Worm (Caenorhabditis elegans): ENCODE results near the gene mff-1.

Gene mff-1

DNA sequence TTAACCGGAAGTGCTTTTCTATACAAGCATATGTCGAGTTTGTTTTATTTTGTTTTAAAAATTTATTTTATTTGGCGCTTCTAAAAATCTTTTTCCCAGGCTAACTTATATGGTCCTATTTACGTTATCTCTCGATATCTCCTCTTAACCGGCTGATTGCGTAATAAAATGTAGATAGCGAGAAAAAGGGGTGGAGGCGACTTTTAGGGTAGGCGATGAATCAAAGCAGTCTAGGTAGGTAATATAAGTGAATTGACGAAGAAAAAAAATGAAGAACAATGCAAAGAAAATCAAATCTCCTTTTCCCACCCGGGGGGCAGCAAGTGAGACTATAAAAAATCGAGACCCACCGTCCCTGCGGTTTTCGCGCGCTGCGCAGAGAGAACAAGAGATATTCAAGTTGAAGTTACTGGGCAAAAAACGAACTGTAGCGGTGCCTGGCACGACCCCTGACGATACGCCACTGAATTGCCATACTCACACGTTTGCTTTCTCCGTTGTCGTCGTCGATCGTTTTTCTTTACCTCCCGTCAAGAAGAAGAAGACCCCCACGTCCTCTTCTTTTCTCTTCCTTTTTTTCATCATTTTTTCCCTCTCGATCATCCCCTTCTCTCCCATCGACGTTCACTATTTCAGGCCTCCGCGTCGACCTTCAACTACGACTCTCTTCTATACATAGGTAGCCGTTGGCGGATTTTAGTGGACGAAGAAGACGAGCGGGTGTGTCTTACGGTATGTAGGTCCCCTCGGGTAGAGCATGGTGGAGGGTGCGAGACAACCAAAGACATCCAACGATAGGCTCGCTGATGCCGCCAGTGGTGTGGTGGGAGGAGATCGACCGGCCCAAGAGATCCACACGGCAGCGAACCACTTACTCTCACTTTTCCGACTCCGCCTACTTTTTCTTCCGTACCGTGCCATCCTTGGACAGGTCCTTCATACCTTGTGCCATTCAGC, 21.1 kb upstream of the mff-1 start, which contains the start of gene nhr-25:
TSS of gene nhr-25 (plus strand) at position 637 of the 957 bp plus-strand sequence.
- TF ChIP-seq ztf-23 (GFP tag; IDR thresholded peaks at IDR 0.05), result no peak
- TF ChIP-seq klf-2 (GFP tag; conservative IDR thresholded peaks at IDR 0.05), result no peak
- TF ChIP-seq cog-1 (tag; optimal IDR thresholded peaks at IDR 0.05), result no peak
- no peak for TF ChIP-seq flt-1 (GFP tag; IDR thresholded peaks at IDR 0.05)
- no peak for TF ChIP-seq med-1 (GFP tag; optimal IDR thresholded peaks at IDR 0.05; ENCODE audit: insufficient read depth)
- no peak for TF ChIP-seq T22C8.4 (GFP tag; IDR thresholded peaks at IDR 0.05)
- no peak for TF ChIP-seq ref-1 (GFP tag; conservative IDR thresholded peaks at IDR 0.05)
- no peak for TF ChIP-seq ztf-29 (GFP tag; IDR thresholded peaks at IDR 0.05)
- TF ChIP-seq tab-1 (GFP tag; IDR thresholded peaks at IDR 0.05), result no peak

DNA sequence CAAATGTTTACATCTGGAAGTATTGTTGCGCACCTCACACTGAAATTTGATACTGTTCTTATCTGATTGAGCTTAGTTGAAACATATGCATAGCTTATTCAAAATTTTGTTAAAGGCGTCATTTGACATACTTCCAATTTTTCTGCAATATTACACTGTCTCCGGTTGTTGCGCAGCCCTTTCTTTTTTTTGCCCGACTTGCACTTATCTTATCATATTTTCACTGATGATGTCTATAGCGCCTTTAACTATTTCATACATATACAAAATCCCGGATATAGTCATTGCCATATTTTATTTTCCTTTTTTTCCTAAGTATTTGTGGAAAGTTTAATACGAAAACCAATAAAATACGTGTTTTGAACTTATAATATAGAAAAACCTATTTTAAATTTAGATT, 19.7 kb upstream of the mff-1 start:
- TF ChIP-seq T22C8.4 (GFP tag; IDR thresholded peaks at IDR 0.05) (no peak), ref-1 (GFP tag; conservative IDR thresholded peaks at IDR 0.05) (no peak), ztf-29 (GFP tag; IDR thresholded peaks at IDR 0.05) (no peak), ztf-23 (GFP tag; IDR thresholded peaks at IDR 0.05) (no peak), med-1 (GFP tag; optimal IDR thresholded peaks at IDR 0.05; ENCODE audit: insufficient read depth) (no peak), klf-2 (GFP tag; conservative IDR thresholded peaks at IDR 0.05) (no peak), tab-1 (GFP tag; IDR thresholded peaks at IDR 0.05) (no peak), flt-1 (GFP tag; IDR thresholded peaks at IDR 0.05) (no peak), cog-1 (tag; optimal IDR thresholded peaks at IDR 0.05) (no peak)

DNA sequence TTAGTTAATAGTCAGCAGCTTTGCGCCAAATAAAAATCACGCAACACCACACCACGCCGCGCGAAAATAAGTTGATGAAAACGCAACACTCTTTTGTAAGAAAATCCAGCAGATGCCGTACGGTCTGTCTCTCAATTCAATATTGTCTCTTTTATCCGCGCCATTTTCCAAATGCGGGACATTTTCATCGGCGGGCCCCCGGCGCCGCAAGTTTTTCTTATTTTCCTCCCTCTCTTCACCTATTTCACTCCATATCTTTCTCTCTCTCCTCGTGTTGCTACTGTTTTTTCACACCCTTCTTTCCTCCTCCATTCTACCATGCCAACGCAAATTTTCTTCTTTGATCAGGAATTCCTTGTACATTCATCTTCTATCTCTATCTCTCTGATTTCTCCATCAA, 19.3 kb upstream of the mff-1 start:
- TF ChIP-seq flt-1 (GFP tag; IDR thresholded peaks at IDR 0.05) (no peak), ref-1 (GFP tag; conservative IDR thresholded peaks at IDR 0.05) (no peak), tab-1 (GFP tag; IDR thresholded peaks at IDR 0.05) (no peak), med-1 (GFP tag; optimal IDR thresholded peaks at IDR 0.05; ENCODE audit: insufficient read depth) (no peak), T22C8.4 (GFP tag; IDR thresholded peaks at IDR 0.05) (no peak), cog-1 (tag; optimal IDR thresholded peaks at IDR 0.05) (no peak), klf-2 (GFP tag; conservative IDR thresholded peaks at IDR 0.05) (no peak), ztf-23 (GFP tag; IDR thresholded peaks at IDR 0.05) (no peak), ztf-29 (GFP tag; IDR thresholded peaks at IDR 0.05) (no peak)

DNA sequence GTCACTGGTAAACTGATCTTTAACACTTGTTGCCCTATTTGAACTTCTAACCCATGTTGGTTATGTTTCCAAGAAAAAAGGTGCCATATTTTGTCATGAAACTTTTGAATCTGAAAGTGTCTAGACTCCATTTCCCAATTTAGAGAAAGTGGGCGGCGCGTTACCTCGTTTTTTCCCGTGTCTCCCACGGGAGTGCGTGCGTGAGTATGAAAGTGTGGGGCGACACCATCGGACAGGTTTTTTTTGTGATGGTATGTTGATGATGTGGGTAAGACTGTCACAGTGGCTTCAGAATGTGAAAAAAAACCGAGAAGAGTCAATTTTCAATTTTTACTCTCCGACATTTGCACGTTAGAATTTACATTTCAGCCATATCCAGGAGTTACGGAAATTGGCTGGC, 18.7 kb upstream of the mff-1 start:
- no peak for TF ChIP-seq flt-1 (GFP tag; IDR thresholded peaks at IDR 0.05)
- TF ChIP-seq klf-2 (GFP tag; conservative IDR thresholded peaks at IDR 0.05), result no peak
- TF ChIP-seq ztf-23 (GFP tag; IDR thresholded peaks at IDR 0.05), result no peak
- TF ChIP-seq ref-1 (GFP tag; conservative IDR thresholded peaks at IDR 0.05), result no peak
- no peak for TF ChIP-seq med-1 (GFP tag; optimal IDR thresholded peaks at IDR 0.05; ENCODE audit: insufficient read depth)
- no peak for TF ChIP-seq tab-1 (GFP tag; IDR thresholded peaks at IDR 0.05)
- TF ChIP-seq cog-1 (tag; optimal IDR thresholded peaks at IDR 0.05), result no peak
- no peak for TF ChIP-seq ztf-29 (GFP tag; IDR thresholded peaks at IDR 0.05)

DNA sequence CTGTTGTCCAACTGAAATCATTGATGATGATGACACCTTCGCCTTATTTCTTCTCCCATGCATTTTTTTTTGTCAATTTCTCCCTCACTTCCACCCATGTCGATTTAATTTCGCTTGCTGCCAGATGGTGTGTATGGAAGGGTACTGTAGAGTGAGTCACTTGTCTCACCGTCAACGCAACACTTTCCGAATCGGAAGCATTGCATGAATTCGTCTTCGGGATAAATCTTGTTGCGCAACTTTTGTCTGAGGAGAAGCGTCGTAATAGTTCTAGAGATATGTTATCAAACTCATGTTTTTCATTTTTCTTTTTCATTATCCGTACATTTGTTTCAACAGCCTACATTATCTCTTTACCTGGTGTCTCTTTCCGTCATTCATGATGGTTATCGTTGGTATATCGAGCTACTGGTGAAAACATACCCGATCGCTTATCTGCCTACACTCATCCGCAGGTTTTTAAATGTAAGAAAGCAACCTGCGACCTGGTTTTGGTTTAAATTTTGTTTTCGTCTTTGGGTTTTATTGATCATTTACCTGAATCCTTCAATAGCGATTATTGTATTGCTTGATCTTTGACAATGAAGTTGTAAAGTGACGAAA, 17.6 kb upstream of the mff-1 start:
- TF ChIP-seq T22C8.4 (GFP tag; IDR thresholded peaks at IDR 0.05) (no peak), med-1 (GFP tag; optimal IDR thresholded peaks at IDR 0.05; ENCODE audit: insufficient read depth) (no peak), ztf-29 (GFP tag; IDR thresholded peaks at IDR 0.05) (no peak), ref-1 (GFP tag; conservative IDR thresholded peaks at IDR 0.05) (no peak), ztf-23 (GFP tag; IDR thresholded peaks at IDR 0.05) (no peak), flt-1 (GFP tag; IDR thresholded peaks at IDR 0.05) (no peak), cog-1 (tag; optimal IDR thresholded peaks at IDR 0.05) (no peak), tab-1 (GFP tag; IDR thresholded peaks at IDR 0.05) (no peak), klf-2 (GFP tag; conservative IDR thresholded peaks at IDR 0.05) (no peak)

DNA sequence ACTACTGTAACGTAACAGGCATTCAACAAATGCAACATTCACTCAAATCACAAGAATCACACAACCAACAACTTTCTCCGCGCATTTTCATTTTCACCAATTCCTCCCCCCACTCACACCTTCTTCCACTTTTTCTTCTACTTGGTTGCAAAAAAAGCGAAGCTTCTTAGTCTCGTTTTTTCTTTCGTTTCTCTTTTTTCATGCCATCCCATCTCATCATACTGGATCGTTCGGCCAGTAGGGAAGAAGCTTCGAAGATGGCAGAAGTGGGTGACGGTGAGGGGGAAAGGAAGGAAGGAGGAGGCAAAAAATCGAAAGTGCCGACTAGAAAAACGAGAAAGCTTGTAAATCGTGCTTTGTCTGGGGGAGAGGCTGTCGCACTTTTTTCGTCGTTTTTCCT, 16.1 kb upstream of the mff-1 start:
- TF ChIP-seq T22C8.4 (GFP tag; IDR thresholded peaks at IDR 0.05) (no peak), ref-1 (GFP tag; conservative IDR thresholded peaks at IDR 0.05) (no peak)

DNA sequence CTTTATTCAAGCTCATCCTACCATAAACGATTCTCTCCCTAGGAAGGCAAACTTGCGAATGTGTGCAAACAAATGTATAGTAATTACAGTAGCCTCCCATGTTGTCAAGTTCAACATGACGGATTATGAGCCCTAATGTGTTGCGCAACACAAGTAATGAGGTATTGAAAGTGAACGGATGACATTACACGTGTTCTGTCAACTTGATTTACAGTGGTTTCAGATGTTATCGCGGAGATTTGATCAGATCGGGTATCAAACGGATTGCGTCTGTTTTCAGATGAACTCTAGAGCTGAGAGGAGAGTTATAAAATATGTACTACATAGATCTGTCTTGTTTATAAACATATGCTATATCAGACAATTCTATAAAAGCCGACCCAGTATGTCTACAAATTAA, 15.3 kb upstream of the mff-1 start:
- TF ChIP-seq T22C8.4 (GFP tag; IDR thresholded peaks at IDR 0.05) (no peak), ztf-23 (GFP tag; IDR thresholded peaks at IDR 0.05) (no peak), tab-1 (GFP tag; IDR thresholded peaks at IDR 0.05) (no peak), ref-1 (GFP tag; conservative IDR thresholded peaks at IDR 0.05) (no peak), flt-1 (GFP tag; IDR thresholded peaks at IDR 0.05) (no peak), med-1 (GFP tag; optimal IDR thresholded peaks at IDR 0.05; ENCODE audit: insufficient read depth) (no peak), ztf-29 (GFP tag; IDR thresholded peaks at IDR 0.05) (no peak), cog-1 (tag; optimal IDR thresholded peaks at IDR 0.05) (no peak), klf-2 (GFP tag; conservative IDR thresholded peaks at IDR 0.05) (no peak)

DNA sequence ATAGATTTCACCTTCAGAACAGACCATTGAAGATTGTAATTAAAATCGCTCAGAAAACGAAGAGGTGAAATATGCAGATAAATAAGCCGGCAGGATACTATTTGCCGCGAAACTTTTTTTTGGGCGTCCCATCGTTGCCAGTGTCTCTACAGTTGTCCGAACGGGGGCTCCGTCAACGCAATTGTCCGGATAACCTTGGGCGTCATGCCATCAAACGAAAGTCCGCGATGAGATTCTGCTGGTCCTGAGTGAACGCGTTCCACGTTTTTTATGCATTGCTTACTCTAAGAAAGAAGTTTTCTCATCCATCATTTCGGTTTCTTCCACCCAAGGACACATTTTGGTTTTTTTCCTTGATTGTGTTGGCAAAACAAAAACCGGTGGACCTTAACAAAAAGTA, 13.8 kb upstream of the mff-1 start:
- TF ChIP-seq tab-1 (GFP tag; IDR thresholded peaks at IDR 0.05), result no peak
- TF ChIP-seq ztf-29 (GFP tag; IDR thresholded peaks at IDR 0.05), result no peak
- TF ChIP-seq T22C8.4 (GFP tag; IDR thresholded peaks at IDR 0.05), result no peak
- no peak for TF ChIP-seq ztf-23 (GFP tag; IDR thresholded peaks at IDR 0.05)
- TF ChIP-seq klf-2 (GFP tag; conservative IDR thresholded peaks at IDR 0.05), result no peak
- no peak for TF ChIP-seq med-1 (GFP tag; optimal IDR thresholded peaks at IDR 0.05; ENCODE audit: insufficient read depth)
- no peak for TF ChIP-seq flt-1 (GFP tag; IDR thresholded peaks at IDR 0.05)
- TF ChIP-seq ref-1 (GFP tag; conservative IDR thresholded peaks at IDR 0.05), result no peak
- no peak for TF ChIP-seq cog-1 (tag; optimal IDR thresholded peaks at IDR 0.05)

DNA sequence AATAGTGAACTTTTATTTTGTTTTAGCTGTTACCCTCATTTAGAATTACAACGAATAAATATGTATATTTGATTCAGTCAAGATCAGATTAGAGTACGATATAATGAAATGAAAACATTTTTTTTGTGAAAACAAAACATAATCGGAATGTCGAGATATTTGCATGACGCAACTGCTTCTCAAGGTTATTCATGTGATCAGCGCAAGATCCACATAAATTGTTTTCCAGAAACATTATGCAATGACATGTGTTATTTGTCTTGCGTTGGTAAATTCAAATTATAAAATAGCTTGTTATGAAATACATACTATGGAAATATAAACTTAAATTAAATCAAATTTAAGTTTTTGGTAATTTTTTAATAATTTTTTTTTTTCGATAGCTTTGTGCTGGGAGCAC, 12.5 kb upstream of the mff-1 start:
- TF ChIP-seq tab-1 (GFP tag; IDR thresholded peaks at IDR 0.05) (no peak), ref-1 (GFP tag; conservative IDR thresholded peaks at IDR 0.05) (no peak), ztf-29 (GFP tag; IDR thresholded peaks at IDR 0.05) (no peak), T22C8.4 (GFP tag; IDR thresholded peaks at IDR 0.05) (no peak), cog-1 (tag; optimal IDR thresholded peaks at IDR 0.05) (no peak), ztf-23 (GFP tag; IDR thresholded peaks at IDR 0.05) (no peak), klf-2 (GFP tag; conservative IDR thresholded peaks at IDR 0.05) (no peak), med-1 (GFP tag; optimal IDR thresholded peaks at IDR 0.05; ENCODE audit: insufficient read depth) (no peak), flt-1 (GFP tag; IDR thresholded peaks at IDR 0.05) (no peak)

All from whole organism, midembryonic.